Worm (Caenorhabditis elegans) whole organism, young adult: ENCODE results near the gene F42D1.4.

ENCODE experiments used
- B0336.3 ChIP-seq: fragments of 200-800 bp; sonication (Bioruptor generic); IDR thresholded peaks from 2 replicates; pipeline ENCODE4 v1.3.6; 2022; ENCODE audit warnings: missing genetic modification characterization, missing compliant biosample characterization
- C06A6.2 ChIP-seq: fragments of 200-800 bp; sonication (Bioruptor generic); conservative IDR thresholded peaks from 2 replicates; pipeline ENCODE4 v1.3.6; 2022; ENCODE audit warnings: missing genetic modification characterization, missing compliant biosample characterization
- F22D6.2 ChIP-seq: sonication (generic microtip); optimal IDR thresholded peaks from 2 replicates; lab custom pipeline; 2016; ENCODE audit warnings: mild to moderate bottlenecking, missing genetic modification characterization, missing compliant biosample characterization
- F33H1.4 ChIP-seq: fragments of 200-800 bp; sonication (Bioruptor generic); IDR thresholded peaks from 2 replicates; pipeline ENCODE4 v1.3.6; 2022; ENCODE audit warnings: missing genetic modification reagents, missing genetic modification characterization, missing compliant biosample characterization
- K11D2.4 ChIP-seq: fragments of 200-800 bp; sonication (Bioruptor generic); IDR thresholded peaks from 2 replicates; pipeline ENCODE4 v1.3.6; 2022; ENCODE audit warnings: missing genetic modification reagents, missing genetic modification characterization, missing compliant biosample characterization
- Y53G8AR.9 ChIP-seq: fragments of 200-800 bp; sonication (Bioruptor generic); conservative IDR thresholded peaks from 2 replicates; pipeline ENCODE4 v1.3.6; 2022; ENCODE audit warnings: missing genetic modification reagents, missing genetic modification characterization, missing compliant biosample characterization
- athp-1 ChIP-seq: sonication (generic microtip); optimal IDR thresholded peaks from 2 replicates; lab custom pipeline; 2017; ENCODE audit warnings: mild to moderate bottlenecking, missing genetic modification characterization, missing compliant biosample characterization
- attf-3 ChIP-seq: fragments of 200-800 bp; sonication (Bioruptor generic); conservative IDR thresholded peaks from 2 replicates; pipeline ENCODE4 v1.3.6; 2022; ENCODE audit warnings: missing genetic modification reagents, missing genetic modification characterization, missing compliant biosample characterization
- bed-1 ChIP-seq: fragments of 200-800 bp; sonication (Bioruptor generic); IDR thresholded peaks from 2 replicates; pipeline ENCODE4 v1.3.6; 2022; ENCODE audit warnings: missing genetic modification reagents, missing genetic modification characterization, missing compliant biosample characterization
- bed-2 ChIP-seq: fragments of 200-800 bp; sonication (Bioruptor generic); IDR thresholded peaks from 2 replicates; pipeline ENCODE4 v1.3.6; 2022; ENCODE audit warnings: missing genetic modification reagents, missing genetic modification characterization, missing compliant biosample characterization
- cebp-1 ChIP-seq, 2 experiments: fragments of 200-800 bp in 1 of 2; sonication (Bioruptor generic) in 1 of 2; sonication (generic microtip) in 1 of 2; IDR thresholded peaks in 1 of 2; optimal IDR thresholded peaks in 1 of 2; 2 replicates each; pipeline versions ENCODE4 v1.3.6 to Lab custom; 2017 to 2022; ENCODE audit warnings: missing compliant biosample characterization in 2 of 2, missing genetic modification characterization in 2 of 2, mild to moderate bottlenecking in 1 of 2, missing genetic modification reagents in 1 of 2, moderate library complexity in 1 of 2
- ceh-91 ChIP-seq: fragments of 200-800 bp; sonication (Bioruptor generic); IDR thresholded peaks from 2 replicates; pipeline ENCODE4 v1.3.6; 2022; ENCODE audit warnings: missing genetic modification reagents, missing genetic modification characterization, missing compliant biosample characterization
- chd-7 ChIP-seq: sonication (generic microtip); optimal IDR thresholded peaks from 2 replicates; lab custom pipeline; 2016; ENCODE audit warnings: mild to moderate bottlenecking, missing genetic modification characterization, moderate library complexity, missing compliant biosample characterization
- dox-1 ChIP-seq: fragments of 200-800 bp; sonication (Bioruptor generic); IDR thresholded peaks from 2 replicates; pipeline ENCODE4 v1.3.6; 2022; ENCODE audit warnings: missing genetic modification reagents, missing genetic modification characterization, missing compliant biosample characterization
- egrh-3 ChIP-seq: fragments of 200-800 bp; sonication (Bioruptor generic); IDR thresholded peaks from 2 replicates; pipeline ENCODE4 v1.3.6; 2022; ENCODE audit warnings: missing genetic modification reagents, missing genetic modification characterization, missing compliant biosample characterization
- ets-4 ChIP-seq: fragments of 200-800 bp; sonication (Bioruptor generic); optimal IDR thresholded peaks from 2 replicates; lab custom pipeline; 2018; ENCODE audit warnings: mild to moderate bottlenecking, missing genetic modification characterization, missing compliant biosample characterization
- hlh-26 ChIP-seq: fragments of 200-800 bp; sonication (Bioruptor generic); conservative IDR thresholded peaks from 2 replicates; pipeline ENCODE4 v1.3.6; 2022; ENCODE audit warnings: missing genetic modification reagents, missing genetic modification characterization, missing compliant biosample characterization
- lag-1 ChIP-seq: fragments of 200-800 bp; sonication (Bioruptor generic); IDR thresholded peaks from 2 replicates; pipeline ENCODE4 v1.3.6; 2022; ENCODE audit warnings: missing genetic modification reagents, missing genetic modification characterization, missing compliant biosample characterization
- lin-26 ChIP-seq: fragments of 200-800 bp; sonication (Bioruptor generic); IDR thresholded peaks from 2 replicates; pipeline ENCODE4 v1.3.6; 2022; ENCODE audit warnings: missing genetic modification reagents, missing genetic modification characterization, missing compliant biosample characterization
- madf-8 ChIP-seq: fragments of 200-800 bp; sonication (Bioruptor generic); conservative IDR thresholded peaks from 2 replicates; pipeline ENCODE4 v1.3.6; 2022; ENCODE audit warnings: missing genetic modification reagents, missing genetic modification characterization, missing compliant biosample characterization
- mcd-1 ChIP-seq: fragments of 200-800 bp; sonication (Bioruptor generic); IDR thresholded peaks from 2 replicates; pipeline ENCODE4 v1.3.6; 2022; ENCODE audit warnings: missing genetic modification reagents, missing genetic modification characterization, missing compliant biosample characterization
- mel-28 ChIP-seq: sonication (generic microtip); optimal IDR thresholded peaks from 2 replicates; lab custom pipeline; 2016; ENCODE audit warnings: borderline replicate concordance, mild to moderate bottlenecking, missing genetic modification characterization, missing compliant biosample characterization
- mxl-1 ChIP-seq: sonication (generic microtip); optimal IDR thresholded peaks from 2 replicates; lab custom pipeline; 2016; ENCODE audit warnings: missing genetic modification characterization, missing compliant biosample characterization
- nfya-2 ChIP-seq: fragments of 200-800 bp; sonication (Bioruptor generic); IDR thresholded peaks from 2 replicates; pipeline ENCODE4 v1.3.6; 2022; ENCODE audit warnings: missing genetic modification reagents, missing genetic modification characterization, missing compliant biosample characterization
- nhr-179 ChIP-seq: sonication (generic microtip); optimal IDR thresholded peaks from 2 replicates; lab custom pipeline; 2016; ENCODE audit warnings: mild to moderate bottlenecking, missing genetic modification characterization, missing compliant biosample characterization
- nhr-27 ChIP-seq: fragments of 200-800 bp; sonication (Bioruptor generic); optimal IDR thresholded peaks from 2 replicates; lab custom pipeline; 2018; ENCODE audit warnings: mild to moderate bottlenecking, missing genetic modification characterization, moderate library complexity, missing compliant biosample characterization
- nhr-80 ChIP-seq: sonication (generic microtip); optimal IDR thresholded peaks from 2 replicates; lab custom pipeline; 2016; ENCODE audit warnings: missing genetic modification characterization, missing compliant biosample characterization
- rec-8 ChIP-seq, 2 experiments: sonication (generic microtip); optimal IDR thresholded peaks; 2 replicates each; lab custom pipeline; 2016; ENCODE audit warnings: mild to moderate bottlenecking in 2 of 2, missing genetic modification characterization in 2 of 2, missing genetic modification reagents in 2 of 2, missing genotype in 2 of 2, missing biosample characterization in 1 of 2, missing compliant biosample characterization in 1 of 2, moderate library complexity in 1 of 2
- snpc-3.4 ChIP-seq: sonication (generic microtip); optimal IDR thresholded peaks from 2 replicates; lab custom pipeline; 2017; ENCODE audit warnings: missing genetic modification characterization, mild to moderate bottlenecking, missing compliant biosample characterization, antibody characterized with exemption, moderate library complexity, missing genotype, missing genetic modification reagents
- snpc-4 ChIP-seq, 5 experiments: fragments of 150-350 bp in 1 of 5; sonication (generic microtip) in 4 of 5; optimal IDR thresholded peaks; 2 replicates each; lab custom pipeline; 2014 to 2018; ENCODE audit warnings: missing genetic modification characterization in 5 of 5, missing biosample characterization in 3 of 5, antibody characterized with exemption in 2 of 5, mild to moderate bottlenecking in 2 of 5, missing compliant biosample characterization in 2 of 5, missing genotype in 2 of 5, moderate library complexity in 2 of 5, missing genetic modification reagents in 1 of 5
- sptf-2 ChIP-seq: fragments of 200-800 bp; sonication (Bioruptor generic); optimal IDR thresholded peaks from 2 replicates; lab custom pipeline; 2018; ENCODE audit warnings: mild to moderate bottlenecking, missing genetic modification characterization, missing compliant biosample characterization
- tbp1 ChIP-seq: fragments of 200-800 bp; sonication (Bioruptor generic); optimal IDR thresholded peaks from 2 replicates; lab custom pipeline; 2018; ENCODE audit warnings: mild to moderate bottlenecking, missing genetic modification characterization, missing compliant biosample characterization
- xnd-1 ChIP-seq: sonication (generic microtip); optimal IDR thresholded peaks from 2 replicates; lab custom pipeline; 2016; ENCODE audit warnings: missing genotype, missing genetic modification reagents, missing genetic modification characterization, missing compliant biosample characterization
- zfh-2 ChIP-seq: fragments of 200-800 bp; sonication (Bioruptor generic); conservative IDR thresholded peaks from 2 replicates; pipeline ENCODE4 v1.3.6; 2022; ENCODE audit warnings: missing genetic modification reagents, missing genetic modification characterization, missing compliant biosample characterization
- ztf-3 ChIP-seq: fragments of 200-800 bp; sonication (Bioruptor generic); optimal IDR thresholded peaks from 2 replicates; lab custom pipeline; 2018; ENCODE audit warnings: mild to moderate bottlenecking, missing genetic modification characterization, missing compliant biosample characterization

The F42D1.4 gene

ce11 chrX:14844481-14844880 lies 37.4 kb downstream of the F42D1.4 start:
- no peak for TF ChIP-seq F22D6.2 (tag; lab: Kevin White, UChicago)
- TF ChIP-seq egrh-3 (GFP tag; lab: Robert Waterston, UW): peak; percentile 38; the same call in 1 of the 2 replicates
- TF ChIP-seq zfh-2 (GFP tag; lab: Robert Waterston, UW): peak; percentile 67
- TF ChIP-seq madf-8 (GFP tag; lab: Robert Waterston, UW): no peak
- TF ChIP-seq cebp-1 (GFP tag; IDR thresholded peaks at IDR 0.05; lab: Robert Waterston, UW): no peak
- peak; percentile 42 for TF ChIP-seq cebp-1 (tag; optimal IDR thresholded peaks at IDR 0.05; lab: Kevin White, UChicago)
- TF ChIP-seq nhr-80: peak; percentile 44
- 0 out of 2 replicates have a peak, but pooled peaks have one; percentile 14 for TF ChIP-seq dox-1
- TF ChIP-seq snpc-3.4: no peak
- no peak for TF ChIP-seq ets-4 (GFP tag; lab: Kevin White, UChicago)
- TF ChIP-seq tbp1: no peak
- TF ChIP-seq mel-28: no peak
- no peak for TF ChIP-seq rec-8 (tag; optimal IDR thresholded peaks at IDR 0.05; lab: Kevin White, UChicago)
- TF ChIP-seq mxl-1 (tag; lab: Kevin White, UChicago): no peak
- TF ChIP-seq nhr-27 (tag; lab: Kevin White, UChicago): no peak

ce11 chrX:14845637-14846036 lies 38.6 kb downstream of the F42D1.4 start, which contains the start of gene egrh-1:
Gene egrh-1, plus strand, starts transcription at chrX:14845937.
- TF ChIP-seq sptf-2 (no peak), cebp-1 (GFP tag; IDR thresholded peaks at IDR 0.05; lab: Robert Waterston, UW) (no peak), cebp-1 (tag; optimal IDR thresholded peaks at IDR 0.05; lab: Kevin White, UChicago) (no peak), nfya-2 (no peak), ztf-3 (GFP tag; lab: Kevin White, UChicago) (no peak), zfh-2 (GFP tag; lab: Robert Waterston, UW) (no peak), snpc-4 (GFP tag; optimal IDR thresholded peaks at IDR 0.05; lab: Kevin White, UChicago) (no peak), snpc-4 (tag; optimal IDR thresholded peaks at IDR 0.05; lab: Kevin White, UChicago) (no peak), Y53G8AR.9 (GFP tag; lab: Robert Waterston, UW) (no peak), lag-1 (GFP tag; lab: Robert Waterston, UW) (no peak), mcd-1 (GFP tag; lab: Robert Waterston, UW) (no peak), lin-26 (no peak), bed-2 (GFP tag; lab: Robert Waterston, UW) (no peak), C06A6.2 (no peak), B0336.3 (GFP tag; lab: Robert Waterston, UW) (no peak), ceh-91 (GFP tag; lab: Robert Waterston, UW) (no peak)

ce11 chrX:14849054-14849453 lies 42.0 kb downstream of the F42D1.4 start, which contains the start of gene acd-3:
Gene acd-3, plus strand, starts transcription at chrX:14849275.
- TF ChIP-seq nhr-80 (peak; percentile 44), hlh-26 (GFP tag; lab: Robert Waterston, UW) (no peak), nhr-179 (tag; lab: Kevin White, UChicago) (no peak), attf-3 (GFP tag; lab: Robert Waterston, UW) (no peak)

DNA sequence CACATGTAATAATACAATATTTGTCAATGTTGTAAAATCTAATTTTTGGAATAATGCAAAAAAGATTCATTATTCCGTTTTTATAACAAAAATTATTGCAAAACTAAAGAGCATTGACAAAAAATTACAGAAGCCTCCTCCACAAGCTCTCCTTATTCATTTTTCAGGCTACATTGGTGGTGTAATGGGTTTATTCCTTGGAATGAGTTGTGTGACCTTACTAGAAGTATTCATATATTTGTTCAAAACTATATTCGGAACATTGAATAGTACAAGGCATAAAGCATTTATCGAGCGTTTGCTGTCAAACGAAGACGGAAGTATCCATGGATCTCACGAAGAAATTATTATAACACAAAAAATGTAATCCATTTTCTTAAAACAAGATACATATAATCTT lies 44.9 kb downstream of the F42D1.4 start:
- TF ChIP-seq athp-1 (tag; lab: Kevin White, UChicago) (no peak), bed-1 (GFP tag; lab: Robert Waterston, UW) (no peak), K11D2.4 (GFP tag; lab: Robert Waterston, UW) (no peak), hlh-26 (GFP tag; lab: Robert Waterston, UW) (no peak), lag-1 (GFP tag; lab: Robert Waterston, UW) (no peak), xnd-1 (tag; lab: Kevin White, UChicago) (no peak), F33H1.4 (GFP tag; lab: Robert Waterston, UW) (no peak), chd-7 (tag; lab: Kevin White, UChicago) (no peak)
- TF ChIP-seq, all 124 proteins: peak for 0
